Fruit fly (Drosophila melanogaster) Kc167 (cell line): ENCODE measurements around the gene Syx13.

ENCODE experiments used
- Myc ChIP-seq: fragments of >200 bp; optimal IDR thresholded peaks from 2 replicates; lab custom pipeline; 2017; ENCODE audit warnings: missing external identifiers
- Sin3A ChIP-seq: fragments of >200 bp; optimal IDR thresholded peaks from 2 replicates; lab custom pipeline; 2018; ENCODE audit warnings: missing external identifiers
- h ChIP-seq: fragments of >200 bp; optimal IDR thresholded peaks from 3 replicates; lab custom pipeline; 2018; ENCODE audit warnings: missing external identifiers
- psq ChIP-seq: fragments of >200 bp; optimal IDR thresholded peaks from 2 replicates; lab custom pipeline; 2017; ENCODE audit warnings: missing external identifiers
- ttk ChIP-seq: sonication (Bioruptor generic); optimal IDR thresholded peaks from 2 replicates; lab custom pipeline; 2017; ENCODE audit warnings: missing external identifiers

DNA sequence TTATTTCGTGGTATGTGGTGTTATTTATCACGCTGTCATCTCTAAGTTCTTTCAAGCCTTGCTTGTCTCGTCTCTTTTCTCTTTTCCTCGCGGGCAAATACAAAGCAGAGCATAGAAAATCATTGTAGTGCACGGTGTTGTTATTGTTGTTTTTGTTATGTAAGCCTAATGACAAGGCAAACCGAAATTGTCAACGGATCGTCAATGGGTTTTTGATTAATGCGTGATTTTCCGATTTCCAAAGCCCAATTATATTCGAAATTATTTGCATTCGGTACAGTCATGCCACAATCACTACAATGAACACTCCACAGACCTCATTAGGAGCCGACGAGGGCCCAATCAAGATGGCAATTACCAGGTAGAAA is 11.3 kb upstream of the Syx13 start:
- no peak for TF ChIP-seq ttk (lab: Kevin White, UChicago)
- TF ChIP-seq psq (lab: Kevin White, UChicago): no peak
- no peak for TF ChIP-seq Sin3A (lab: Kevin White, UChicago)
- TF ChIP-seq Myc (lab: Kevin White, UChicago): no peak
- no peak for TF ChIP-seq h (lab: Kevin White, UChicago)
